Fruit fly (Drosophila melanogaster): ENCODE data around the gene CG7091.

Gene CG7091

dm6 chr3R:12985828-12986530 lies 8.2 kb downstream of the CG7091 start, which contains the start of gene CG31342 (continued):
- TF ChIP-seq CG6683 (GFP tag; optimal IDR thresholded peaks at IDR 0.05) (no peak), lab (GFP tag; optimal IDR thresholded peaks at IDR 0.05) (no peak), caup (GFP tag; optimal IDR thresholded peaks at IDR 0.05; ENCODE audit: severe bottlenecking) (no peak), CG6175 (GFP tag; IDR thresholded peaks at IDR 0.05) (no peak), CG6765 (GFP tag; optimal IDR thresholded peaks at IDR 0.05) (peak; percentile 22), Taf1 (GFP tag; IDR thresholded peaks at IDR 0.05) (0 out of 2 replicates have a peak, but pooled peaks have one; percentile 12), gt (GFP tag; IDR thresholded peaks at IDR 0.05) (no peak), CG11085 (GFP tag; IDR thresholded peaks at IDR 0.05) (no peak), CG5953 (GFP tag; IDR thresholded peaks at IDR 0.05) (no peak), Dbx (GFP tag; IDR thresholded peaks at IDR 0.05) (peak; percentile 43; the same call in 1 of the 3 replicates), grn (GFP tag; optimal IDR thresholded peaks at IDR 0.05) (no peak)

- TF ChIP-seq dimm (GFP tag; IDR thresholded peaks at IDR 0.05) (0 out of 2 replicates have a peak, but pooled peaks have one; percentile 18), bbx (GFP tag; IDR thresholded peaks at IDR 0.05; ENCODE audit: partially characterized antibody) (no peak), Lpt (GFP tag; optimal IDR thresholded peaks at IDR 0.05) (no peak)
Measured at dm6 chr3R:12988411-12988810, 10.6 kb downstream of the CG7091 start, which contains the start of gene CG14383. TSS of gene CG14383 (minus strand) at chr3R:12988511.

dm6 chr3R:12993018-12993417 lies 15.2 kb downstream of the CG7091 start, which contains the start of gene yellow-f:
TSS of gene yellow-f (minus strand) at chr3R:12993201.
- TF ChIP-seq Stat92E (GFP tag; optimal IDR thresholded peaks at IDR 0.05), result no peak
- no peak for TF ChIP-seq CG1233 (GFP tag; optimal IDR thresholded peaks at IDR 0.05)
- no peak for TF ChIP-seq ttk (GFP tag; IDR thresholded peaks at IDR 0.05)
- no peak for TF ChIP-seq CG10959 (GFP tag; IDR thresholded peaks at IDR 0.05)
- no peak for TF ChIP-seq dpn (GFP tag; optimal IDR thresholded peaks at IDR 0.05)
- no peak for TF ChIP-seq fd96Cb (tag; optimal IDR thresholded peaks at IDR 0.05)
- no peak for TF ChIP-seq CG8478 (optimal IDR thresholded peaks at IDR 0.05)
- TF ChIP-seq wor (GFP tag; IDR thresholded peaks at IDR 0.05), result no peak
- TF ChIP-seq CG9609 (GFP tag; optimal IDR thresholded peaks at IDR 0.05), result no peak
- TF ChIP-seq CG5245 (GFP tag; optimal IDR thresholded peaks at IDR 0.05), result no peak
- TF ChIP-seq bowl (GFP tag; IDR thresholded peaks at IDR 0.05), result no peak
- no peak for TF ChIP-seq CG4404 (GFP tag; IDR thresholded peaks at IDR 0.05)
- no peak for TF ChIP-seq chn (GFP tag; optimal IDR thresholded peaks at IDR 0.05)
- no peak for TF ChIP-seq vnd (GFP tag; IDR thresholded peaks at IDR 0.05; ENCODE audit: partially characterized antibody)
- no peak for TF ChIP-seq CG31388 (GFP tag; optimal IDR thresholded peaks at IDR 0.05)
- TF ChIP-seq aop (GFP tag; IDR thresholded peaks at IDR 0.05), result no peak
- no peak for TF ChIP-seq CG8089 (GFP tag; optimal IDR thresholded peaks at IDR 0.05)
- TF ChIP-seq CG4617 (GFP tag; optimal IDR thresholded peaks at IDR 0.05; ENCODE audit: borderline replicate concordance), result no peak
- TF ChIP-seq Med (GFP tag), result no peak
- TF ChIP-seq CkIIα-i1 (GFP tag; IDR thresholded peaks at IDR 0.05), result no peak

dm6 chr3R:12995047-12995446 lies 17.2 kb downstream of the CG7091 start, which contains the start of gene yellow-f2:
TSS of gene yellow-f2 (minus strand) at chr3R:12995147.
- no peak for TF ChIP-seq B-H1 (GFP tag; IDR thresholded peaks at IDR 0.05)
- no peak for TF ChIP-seq zf30C (GFP tag; optimal IDR thresholded peaks at IDR 0.05)
- no peak for TF ChIP-seq NfI (GFP tag; optimal IDR thresholded peaks at IDR 0.05)
- no peak for TF ChIP-seq CG17385 (GFP tag; optimal IDR thresholded peaks at IDR 0.05)
- no peak for TF ChIP-seq Med (GFP tag)
- TF ChIP-seq Bteb2 (GFP tag; optimal IDR thresholded peaks at IDR 0.05), result no peak
- no peak for TF ChIP-seq Ets65A (GFP tag)
- no peak for TF ChIP-seq CG9817 (tag; optimal IDR thresholded peaks at IDR 0.05)
- no peak for TF ChIP-seq nau (GFP tag; optimal IDR thresholded peaks at IDR 0.05)
- no peak for TF ChIP-seq HLH3B (GFP tag; IDR thresholded peaks at IDR 0.05)
- TF ChIP-seq vvl (GFP tag; IDR thresholded peaks at IDR 0.05), result no peak
- no peak for TF ChIP-seq CG43689 (GFP tag; IDR thresholded peaks at IDR 0.05)
- TF ChIP-seq sug (tag; optimal IDR thresholded peaks at IDR 0.05), result peak; percentile 38
- no peak for TF ChIP-seq h (optimal IDR thresholded peaks at IDR 0.05)
- TF ChIP-seq H2.0 (GFP tag; IDR thresholded peaks at IDR 0.05), result no peak
- TF ChIP-seq CG3726 (GFP tag; IDR thresholded peaks at IDR 0.05), result no peak
- no peak for TF ChIP-seq CTCF (GFP tag; optimal IDR thresholded peaks at IDR 0.05)
